Worm (Caenorhabditis elegans): Measurements from ENCODE around the gene tmem-138.

The tmem-138 gene

DNA sequence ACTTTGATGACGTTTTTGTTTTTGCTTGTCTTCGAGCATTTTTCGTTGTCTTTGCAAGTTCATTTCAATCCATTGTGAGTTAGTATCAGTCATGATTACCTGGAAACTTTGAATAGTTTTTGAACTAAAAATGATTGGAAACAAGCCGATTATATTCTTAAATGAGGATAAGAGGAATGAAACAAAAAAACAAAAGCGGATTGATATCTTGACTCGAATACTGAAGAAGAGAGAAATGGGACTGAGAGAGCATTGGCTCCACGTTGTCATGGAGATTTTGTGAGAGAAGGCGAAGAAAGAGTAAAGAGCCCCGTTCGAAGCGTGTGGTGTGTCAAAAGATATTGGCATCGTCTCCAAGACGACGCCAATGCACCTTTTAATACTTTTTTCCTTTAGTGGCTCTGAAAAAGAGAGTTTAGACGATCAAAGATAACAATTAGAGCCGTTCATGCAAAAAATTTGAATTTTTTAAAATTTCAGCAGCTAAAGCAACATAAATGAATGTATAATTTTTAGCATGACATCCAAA is at the start of gene tmem-138, which contains the start of gene tub-1:
tmem-138 (plus strand) TSS at position 479 of the 529 bp plus-strand sequence.
tub-1 (minus strand) TSS at position 101 of the 529 bp plus-strand sequence.
- TF ChIP-seq T22C8.4 (GFP tag; IDR thresholded peaks at IDR 0.05), result no peak
- no peak for TF ChIP-seq tab-1 (GFP tag; IDR thresholded peaks at IDR 0.05)
- TF ChIP-seq ztf-29 (GFP tag; IDR thresholded peaks at IDR 0.05), result no peak

DNA sequence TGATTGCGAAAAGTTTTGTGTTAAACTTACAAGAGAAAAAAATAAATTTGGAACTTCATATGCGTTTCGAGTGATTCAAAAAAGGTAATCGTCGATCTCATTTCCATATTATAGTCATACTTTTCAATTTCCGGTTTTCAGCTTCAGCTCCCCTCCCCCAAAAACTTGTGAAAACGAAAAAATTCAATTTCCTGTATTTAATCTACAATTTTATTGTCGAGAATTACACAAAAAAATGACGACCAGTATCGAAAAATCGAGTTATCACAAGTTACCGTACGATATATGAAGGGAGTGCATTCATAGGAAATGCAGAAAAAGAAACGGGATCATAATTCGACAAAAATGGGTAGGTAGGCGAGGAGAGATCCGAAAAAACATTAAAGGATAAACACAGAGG is 45.1 kb upstream of the tmem-138 start, which contains the start of gene lron-4:
lron-4 (minus strand) TSS at position 101 of the 400 bp plus-strand sequence.
- TF ChIP-seq ref-1 (GFP tag; conservative IDR thresholded peaks at IDR 0.05), result no peak
- no peak for TF ChIP-seq ztf-29 (GFP tag; IDR thresholded peaks at IDR 0.05)
- no peak for TF ChIP-seq ztf-23 (GFP tag; IDR thresholded peaks at IDR 0.05)
- no peak for TF ChIP-seq med-1 (GFP tag; optimal IDR thresholded peaks at IDR 0.05; ENCODE audit: insufficient read depth)
- no peak for TF ChIP-seq T22C8.4 (GFP tag; IDR thresholded peaks at IDR 0.05)
- no peak for TF ChIP-seq klf-2 (GFP tag; conservative IDR thresholded peaks at IDR 0.05)
- no peak for TF ChIP-seq cog-1 (tag; optimal IDR thresholded peaks at IDR 0.05)
- no peak for TF ChIP-seq tab-1 (GFP tag; IDR thresholded peaks at IDR 0.05)
- no peak for TF ChIP-seq flt-1 (GFP tag; IDR thresholded peaks at IDR 0.05)

DNA sequence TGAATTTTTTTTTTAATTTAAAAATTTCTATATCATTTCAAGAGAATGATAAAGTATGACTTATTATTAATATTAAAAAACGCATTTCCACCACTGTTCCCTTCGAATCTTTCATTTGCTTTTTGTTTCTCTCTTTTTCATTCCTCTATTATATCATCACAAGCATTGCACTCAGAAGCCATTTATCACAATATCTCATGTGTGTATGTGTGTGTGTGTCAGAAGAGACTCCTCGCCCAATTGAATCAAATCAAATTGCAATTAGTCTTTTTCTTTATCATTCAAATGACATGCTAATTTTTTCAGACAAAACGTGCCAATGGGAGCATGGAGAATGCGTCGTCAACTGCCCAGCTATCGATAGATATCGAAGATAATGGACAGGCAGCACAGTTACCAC is 41.0 kb upstream of the tmem-138 start, which contains the start of gene unc-105:
unc-105 (plus strand) TSS at position 301 of the 400 bp plus-strand sequence.
- TF ChIP-seq klf-2 (GFP tag; conservative IDR thresholded peaks at IDR 0.05), result no peak
- no peak for TF ChIP-seq T22C8.4 (GFP tag; IDR thresholded peaks at IDR 0.05)
- TF ChIP-seq tab-1 (GFP tag; IDR thresholded peaks at IDR 0.05), result no peak

DNA sequence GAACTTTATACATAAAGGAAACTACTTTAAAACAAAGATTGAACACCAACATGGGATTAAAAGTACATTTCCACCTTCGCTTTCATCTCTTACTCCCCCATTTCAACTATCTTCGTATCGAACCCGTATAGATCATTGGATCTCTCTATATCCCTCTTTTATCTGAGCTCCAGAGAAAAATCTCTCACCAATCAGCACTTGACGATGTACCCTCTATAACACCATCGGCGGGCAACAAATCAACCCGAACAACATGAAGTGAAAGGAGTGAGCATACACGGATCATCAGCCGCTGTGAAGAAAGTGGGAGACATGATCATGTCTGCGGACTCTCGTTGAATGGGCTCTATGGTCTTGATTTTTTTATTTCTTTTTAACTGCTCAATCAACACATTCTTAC is 39.7 kb upstream of the tmem-138 start:
- no peak for TF ChIP-seq ref-1 (GFP tag; conservative IDR thresholded peaks at IDR 0.05)
- TF ChIP-seq ztf-29 (GFP tag; IDR thresholded peaks at IDR 0.05), result no peak
- no peak for TF ChIP-seq med-1 (GFP tag; optimal IDR thresholded peaks at IDR 0.05; ENCODE audit: insufficient read depth)
- TF ChIP-seq cog-1 (tag; optimal IDR thresholded peaks at IDR 0.05), result no peak
- TF ChIP-seq flt-1 (GFP tag; IDR thresholded peaks at IDR 0.05), result no peak
- no peak for TF ChIP-seq ztf-23 (GFP tag; IDR thresholded peaks at IDR 0.05)
- TF ChIP-seq T22C8.4 (GFP tag; IDR thresholded peaks at IDR 0.05), result no peak
- TF ChIP-seq klf-2 (GFP tag; conservative IDR thresholded peaks at IDR 0.05), result no peak
- no peak for TF ChIP-seq tab-1 (GFP tag; IDR thresholded peaks at IDR 0.05)

DNA sequence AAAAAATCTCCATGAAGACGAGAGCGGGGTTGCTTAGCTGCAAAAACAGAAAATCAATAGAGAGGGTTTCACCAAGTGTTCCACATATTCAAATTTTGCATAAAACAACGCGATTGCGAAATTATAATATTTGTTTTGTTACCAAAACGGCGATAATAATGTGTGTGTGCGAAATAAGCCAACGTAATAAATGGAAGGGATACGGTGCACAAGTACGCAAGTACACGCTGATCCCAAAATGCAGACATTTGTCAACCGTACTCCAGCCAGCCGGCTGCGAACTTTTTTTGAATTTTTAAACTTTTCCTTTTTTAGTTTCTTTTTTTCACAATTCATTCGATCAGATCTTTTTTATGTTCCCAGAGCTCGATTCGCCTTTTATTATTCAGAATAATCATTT is 32.3 kb upstream of the tmem-138 start, which contains the start of gene ire-1:
ire-1 (minus strand) TSS at position 44 of the 400 bp plus-strand sequence.
- TF ChIP-seq ztf-29 (GFP tag; IDR thresholded peaks at IDR 0.05) (no peak), ref-1 (GFP tag; conservative IDR thresholded peaks at IDR 0.05) (no peak), klf-2 (GFP tag; conservative IDR thresholded peaks at IDR 0.05) (no peak), med-1 (GFP tag; optimal IDR thresholded peaks at IDR 0.05; ENCODE audit: insufficient read depth) (no peak), ztf-23 (GFP tag; IDR thresholded peaks at IDR 0.05) (no peak), flt-1 (GFP tag; IDR thresholded peaks at IDR 0.05) (no peak), cog-1 (tag; optimal IDR thresholded peaks at IDR 0.05) (no peak), T22C8.4 (GFP tag; IDR thresholded peaks at IDR 0.05) (no peak), tab-1 (GFP tag; IDR thresholded peaks at IDR 0.05) (no peak)

DNA sequence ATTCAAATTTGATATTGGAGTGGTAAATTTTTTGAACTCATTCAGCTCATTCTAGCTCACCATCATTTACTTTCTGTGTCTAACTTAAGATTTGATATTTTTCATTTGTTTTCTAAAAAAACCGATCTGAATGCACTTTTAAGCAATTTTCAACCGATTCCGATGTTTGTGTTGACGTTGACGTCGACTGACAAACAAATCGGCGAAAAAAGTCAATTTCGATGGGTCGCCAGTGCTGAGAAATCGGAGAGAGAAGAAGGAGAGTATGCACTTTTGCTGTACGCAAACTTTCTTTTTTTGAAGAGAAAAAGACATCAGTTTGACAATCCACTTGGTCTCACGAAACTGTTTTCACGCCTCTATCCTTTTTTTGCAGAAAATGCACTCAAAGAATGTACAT is 31.7 kb upstream of the tmem-138 start:
- TF ChIP-seq tab-1 (GFP tag; IDR thresholded peaks at IDR 0.05) (no peak), ref-1 (GFP tag; conservative IDR thresholded peaks at IDR 0.05) (no peak), ztf-23 (GFP tag; IDR thresholded peaks at IDR 0.05) (no peak), T22C8.4 (GFP tag; IDR thresholded peaks at IDR 0.05) (no peak), med-1 (GFP tag; optimal IDR thresholded peaks at IDR 0.05; ENCODE audit: insufficient read depth) (no peak), klf-2 (GFP tag; conservative IDR thresholded peaks at IDR 0.05) (no peak), ztf-29 (GFP tag; IDR thresholded peaks at IDR 0.05) (no peak), cog-1 (tag; optimal IDR thresholded peaks at IDR 0.05) (no peak), flt-1 (GFP tag; IDR thresholded peaks at IDR 0.05) (no peak)

DNA sequence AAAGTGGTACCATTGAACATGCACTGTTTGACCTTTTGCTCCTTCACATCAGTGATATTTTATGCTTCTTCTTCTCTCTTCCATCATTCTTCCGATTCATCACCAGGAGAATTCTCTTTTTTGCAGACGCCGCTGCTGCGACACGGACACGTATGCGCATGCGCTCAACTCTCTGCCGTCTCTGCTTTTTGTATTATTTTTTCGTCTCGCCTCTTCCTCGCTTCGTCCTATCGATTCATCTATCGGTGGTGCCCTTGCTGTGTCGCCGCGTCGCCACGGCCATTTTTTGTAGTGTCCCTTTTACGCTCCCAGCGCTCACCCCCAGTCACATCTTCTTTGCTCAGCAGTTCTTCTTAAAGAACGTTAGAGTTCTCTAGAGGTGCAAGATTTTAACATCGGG is 31.0 kb upstream of the tmem-138 start:
- TF ChIP-seq T22C8.4 (GFP tag; IDR thresholded peaks at IDR 0.05) (peak; percentile 52), med-1 (GFP tag; optimal IDR thresholded peaks at IDR 0.05; ENCODE audit: insufficient read depth) (no peak), ztf-23 (GFP tag; IDR thresholded peaks at IDR 0.05) (no peak), ztf-29 (GFP tag; IDR thresholded peaks at IDR 0.05) (no peak), klf-2 (GFP tag; conservative IDR thresholded peaks at IDR 0.05) (peak; percentile 19; the same call in 1 of the 2 replicates), tab-1 (GFP tag; IDR thresholded peaks at IDR 0.05) (0 out of 2 replicates have a peak, but pooled peaks have one; percentile 14), flt-1 (GFP tag; IDR thresholded peaks at IDR 0.05) (no peak), ref-1 (GFP tag; conservative IDR thresholded peaks at IDR 0.05) (no peak), cog-1 (tag; optimal IDR thresholded peaks at IDR 0.05) (no peak)

DNA sequence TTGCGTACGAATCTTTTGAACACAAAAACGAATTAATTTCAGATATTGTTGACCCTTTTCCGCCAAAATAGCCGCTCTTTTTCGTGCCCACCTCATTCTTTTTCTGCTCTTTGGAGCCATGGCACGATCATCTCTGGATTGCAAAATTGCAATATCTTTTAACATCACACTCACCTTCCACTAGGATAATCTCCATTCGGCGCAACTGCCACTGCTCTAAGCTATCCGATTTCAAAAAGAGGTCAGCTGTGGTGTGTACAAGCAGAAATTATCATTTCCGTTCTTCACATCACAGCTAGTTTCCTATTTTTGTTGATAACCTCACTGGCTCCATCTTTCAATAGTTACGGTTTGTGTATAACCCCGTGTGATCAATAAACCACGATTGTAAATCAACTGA is 30.5 kb upstream of the tmem-138 start:
- TF ChIP-seq flt-1 (GFP tag; IDR thresholded peaks at IDR 0.05), result no peak
- TF ChIP-seq ztf-23 (GFP tag; IDR thresholded peaks at IDR 0.05), result no peak
- TF ChIP-seq tab-1 (GFP tag; IDR thresholded peaks at IDR 0.05), result no peak
- no peak for TF ChIP-seq ztf-29 (GFP tag; IDR thresholded peaks at IDR 0.05)
- TF ChIP-seq med-1 (GFP tag; optimal IDR thresholded peaks at IDR 0.05; ENCODE audit: insufficient read depth), result no peak
- TF ChIP-seq klf-2 (GFP tag; conservative IDR thresholded peaks at IDR 0.05), result no peak
- no peak for TF ChIP-seq T22C8.4 (GFP tag; IDR thresholded peaks at IDR 0.05)
- TF ChIP-seq ref-1 (GFP tag; conservative IDR thresholded peaks at IDR 0.05), result no peak
- no peak for TF ChIP-seq cog-1 (tag; optimal IDR thresholded peaks at IDR 0.05)

DNA sequence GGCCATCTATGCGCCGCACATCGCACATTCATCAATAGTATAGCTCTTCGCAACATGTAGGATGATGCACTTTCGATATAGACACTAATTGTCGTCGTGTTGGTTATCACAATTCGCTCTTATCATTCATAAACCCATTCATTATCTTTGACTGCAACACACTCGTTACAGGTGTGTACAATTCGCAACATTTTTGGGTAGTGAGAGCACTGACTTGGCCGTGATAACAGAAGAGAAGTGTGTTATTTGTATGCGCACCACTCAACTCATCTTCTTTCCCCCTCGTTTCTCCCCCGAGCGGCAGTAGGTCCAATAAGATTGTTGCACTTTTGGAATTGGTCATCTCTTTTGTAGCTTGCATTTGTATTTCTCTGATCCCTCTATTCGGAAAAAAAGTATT is 29.8 kb upstream of the tmem-138 start:
- no peak for TF ChIP-seq tab-1 (GFP tag; IDR thresholded peaks at IDR 0.05)
- TF ChIP-seq T22C8.4 (GFP tag; IDR thresholded peaks at IDR 0.05), result no peak
- TF ChIP-seq med-1 (GFP tag; optimal IDR thresholded peaks at IDR 0.05; ENCODE audit: insufficient read depth), result no peak
- no peak for TF ChIP-seq klf-2 (GFP tag; conservative IDR thresholded peaks at IDR 0.05)
- no peak for TF ChIP-seq ref-1 (GFP tag; conservative IDR thresholded peaks at IDR 0.05)
- TF ChIP-seq ztf-29 (GFP tag; IDR thresholded peaks at IDR 0.05), result no peak
- TF ChIP-seq flt-1 (GFP tag; IDR thresholded peaks at IDR 0.05), result no peak
- no peak for TF ChIP-seq ztf-23 (GFP tag; IDR thresholded peaks at IDR 0.05)
- no peak for TF ChIP-seq cog-1 (tag; optimal IDR thresholded peaks at IDR 0.05)

DNA sequence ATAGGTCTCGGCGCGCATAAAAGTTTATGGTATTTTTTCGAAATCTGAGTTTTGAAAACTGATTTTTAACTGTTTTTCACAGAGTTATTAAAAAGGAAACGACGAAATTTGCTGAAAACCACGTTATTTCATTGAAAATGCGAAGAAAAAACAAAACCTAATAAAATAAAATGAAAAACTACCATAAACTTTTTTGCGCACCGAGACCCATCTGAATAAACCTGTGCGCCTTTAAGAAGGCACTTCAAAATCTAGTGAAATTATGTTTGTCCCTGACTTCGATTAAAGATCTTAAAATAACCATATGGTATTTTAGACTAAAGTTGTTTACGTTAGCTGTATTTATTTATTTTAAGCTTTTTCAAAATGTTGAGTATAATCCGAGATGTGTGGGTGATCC is 29.3 kb upstream of the tmem-138 start:
- TF ChIP-seq T22C8.4 (GFP tag; IDR thresholded peaks at IDR 0.05) (no peak), tab-1 (GFP tag; IDR thresholded peaks at IDR 0.05) (no peak), ztf-29 (GFP tag; IDR thresholded peaks at IDR 0.05) (no peak), ztf-23 (GFP tag; IDR thresholded peaks at IDR 0.05) (no peak), klf-2 (GFP tag; conservative IDR thresholded peaks at IDR 0.05) (no peak), med-1 (GFP tag; optimal IDR thresholded peaks at IDR 0.05; ENCODE audit: insufficient read depth) (no peak), flt-1 (GFP tag; IDR thresholded peaks at IDR 0.05) (no peak), ref-1 (GFP tag; conservative IDR thresholded peaks at IDR 0.05) (no peak)
